Worm (Caenorhabditis elegans) whole organism, mixed stage, embryonic: ENCODE results near the gene fipp-1.

ENCODE experiments used
- M03D4.4 ChIP-seq: sonication (generic microtip); optimal IDR thresholded peaks from 2 replicates; lab custom pipeline; 2017; ENCODE audit warnings: mild to moderate bottlenecking, missing genetic modification characterization, missing compliant biosample characterization
- bed-3 ChIP-seq: fragments of 200-800 bp; sonication (Bioruptor generic); optimal IDR thresholded peaks from 3 replicates; lab custom pipeline; 2018; ENCODE audit warnings: mild to moderate bottlenecking, missing genetic modification characterization, moderate library complexity, missing compliant biosample characterization
- ceh-43 ChIP-seq: fragments of 200-800 bp; sonication (Bioruptor generic); optimal IDR thresholded peaks from 2 replicates; lab custom pipeline; 2018; ENCODE audit warnings: mild to moderate bottlenecking, missing genetic modification characterization, moderate library complexity, missing compliant biosample characterization
- ceh-83 ChIP-seq: fragments of 200-800 bp; sonication (Bioruptor generic); optimal IDR thresholded peaks from 2 replicates; lab custom pipeline; 2018; ENCODE audit warnings: mild to moderate bottlenecking, missing genetic modification characterization, missing compliant biosample characterization
- ces-1 ChIP-seq: fragments of 150-350 bp; optimal IDR thresholded peaks from 2 replicates; lab custom pipeline; 2014; ENCODE audit warnings: missing biosample characterization, missing genetic modification reagents, missing genetic modification characterization
- drap-1 ChIP-seq: fragments of 200-800 bp; sonication (Bioruptor generic); optimal IDR thresholded peaks from 3 replicates; lab custom pipeline; 2018; ENCODE audit warnings: mild to moderate bottlenecking, missing genetic modification characterization, missing compliant biosample characterization
- elt-1 ChIP-seq: sonication (generic microtip); optimal IDR thresholded peaks from 2 replicates; lab custom pipeline; 2017; ENCODE audit warnings: missing genetic modification characterization, mild to moderate bottlenecking, missing compliant biosample characterization, antibody characterized with exemption, moderate library complexity, borderline replicate concordance; ENCODE audit not compliant: insufficient read depth
- elt-3 ChIP-seq: fragments of 150-350 bp; optimal IDR thresholded peaks from 2 replicates; lab custom pipeline; 2014; ENCODE audit warnings: missing biosample characterization, missing genetic modification characterization
- flh-1 ChIP-seq: fragments of 200-800 bp; sonication (Bioruptor generic); optimal IDR thresholded peaks from 2 replicates; lab custom pipeline; 2018; ENCODE audit warnings: mild to moderate bottlenecking, missing genetic modification characterization, moderate library complexity, missing compliant biosample characterization
- ham-2 ChIP-seq: fragments of 200-800 bp; sonication (Bioruptor generic); optimal IDR thresholded peaks from 2 replicates; lab custom pipeline; 2018; ENCODE audit warnings: mild to moderate bottlenecking, missing genetic modification characterization, missing compliant biosample characterization
- hlh-1 ChIP-seq: fragments of 150-350 bp; optimal IDR thresholded peaks from 2 replicates; lab custom pipeline; 2014; ENCODE audit warnings: missing biosample characterization, missing genetic modification reagents, missing genetic modification characterization
- lsy-2 ChIP-seq: fragments of 150-350 bp; optimal IDR thresholded peaks from 2 replicates; lab custom pipeline; 2014; ENCODE audit warnings: missing biosample characterization, missing genetic modification characterization
- mab-5 ChIP-seq: fragments of 150-350 bp; optimal IDR thresholded peaks from 2 replicates; lab custom pipeline; 2014; ENCODE audit warnings: missing biosample characterization, missing genetic modification characterization
- mep-1 ChIP-seq: fragments of 150-350 bp; optimal IDR thresholded peaks from 2 replicates; lab custom pipeline; 2017; ENCODE audit warnings: missing biosample characterization, missing genetic modification reagents, missing genetic modification characterization, inconsistent platforms
- mls-2 ChIP-seq: sonication (generic microtip); optimal IDR thresholded peaks from 2 replicates; lab custom pipeline; 2016; ENCODE audit warnings: mild to moderate bottlenecking, missing genetic modification characterization, moderate library complexity, missing compliant biosample characterization
- nhr-12 ChIP-seq: fragments of 150-350 bp; optimal IDR thresholded peaks from 2 replicates; lab custom pipeline; 2014; ENCODE audit warnings: missing biosample characterization, missing genetic modification characterization
- nhr-237 ChIP-seq: fragments of 150-350 bp; optimal IDR thresholded peaks from 2 replicates; lab custom pipeline; 2014; ENCODE audit warnings: missing biosample characterization, missing genetic modification characterization
- nhr-28 ChIP-seq: fragments of 150-350 bp; optimal IDR thresholded peaks from 2 replicates; lab custom pipeline; 2014; ENCODE audit warnings: missing biosample characterization, missing genetic modification characterization
- nhr-76 ChIP-seq: sonication (generic microtip); optimal IDR thresholded peaks from 2 replicates; lab custom pipeline; 2017; ENCODE audit warnings: missing biosample characterization, missing genetic modification characterization
- pha-4 ChIP-seq: fragments of 150-350 bp; optimal IDR thresholded peaks from 2 replicates; lab custom pipeline; 2018; ENCODE audit warnings: missing biosample characterization, missing genetic modification reagents, missing genetic modification characterization
- snpc-4 ChIP-seq: fragments of 150-350 bp; optimal IDR thresholded peaks from 2 replicates; lab custom pipeline; 2014; ENCODE audit warnings: missing biosample characterization, missing genetic modification characterization
- sptf-1 ChIP-seq: sonication (generic microtip); optimal IDR thresholded peaks from 2 replicates; lab custom pipeline; 2017; ENCODE audit warnings: mild to moderate bottlenecking, missing genetic modification characterization, moderate library complexity, missing compliant biosample characterization
- tbx-8 ChIP-seq: fragments of 200-800 bp; sonication (Bioruptor generic); optimal IDR thresholded peaks from 2 replicates; lab custom pipeline; 2018; ENCODE audit warnings: mild to moderate bottlenecking, missing genetic modification characterization, moderate library complexity, missing compliant biosample characterization
- unc-120 ChIP-seq: sonication (generic microtip); optimal IDR thresholded peaks from 2 replicates; lab custom pipeline; 2017; ENCODE audit warnings: missing genetic modification characterization, missing compliant biosample characterization; ENCODE audit not compliant: poor library complexity, severe bottlenecking
- unc-39 ChIP-seq: fragments of 150-350 bp; optimal IDR thresholded peaks from 2 replicates; lab custom pipeline; 2014; ENCODE audit warnings: missing biosample characterization, missing genetic modification characterization
- unc-62 ChIP-seq: fragments of 150-350 bp; optimal IDR thresholded peaks from 2 replicates; lab custom pipeline; 2014; ENCODE audit warnings: missing biosample characterization, missing genetic modification reagents, missing genetic modification characterization
- zip-8 ChIP-seq: fragments of 150-350 bp; optimal IDR thresholded peaks from 2 replicates; lab custom pipeline; 2014; ENCODE audit warnings: missing biosample characterization, missing genetic modification characterization
- ztf-11 ChIP-seq: fragments of 150-350 bp; optimal IDR thresholded peaks from 2 replicates; lab custom pipeline; 2014; ENCODE audit warnings: missing biosample characterization, missing genetic modification characterization

Gene fipp-1

ce11 chrV:4371309-4371933, at the start of gene fipp-1, which contains the start of gene gmpr-1:
fipp-1 (plus strand) TSS chrV:4371807.
gmpr-1 (minus strand) TSS chrV:4371383.
- TF ChIP-seq hlh-1 (tag; lab: Kevin White, UChicago): no peak
- TF ChIP-seq nhr-12 (tag; lab: Kevin White, UChicago): no peak
- peak; percentile 0 for TF ChIP-seq zip-8
- TF ChIP-seq pha-4: peak; percentile 42
- peak; percentile 54 for TF ChIP-seq mep-1
- TF ChIP-seq lsy-2 (tag; lab: Kevin White, UChicago): peak; percentile 15
- TF ChIP-seq ces-1: peak; percentile 46

- TF ChIP-seq nhr-28 (tag; lab: Kevin White, UChicago) (no peak), elt-1 (tag; lab: Kevin White, UChicago) (no peak), M03D4.4 (tag; lab: Kevin White, UChicago) (no peak), elt-3 (tag; lab: Kevin White, UChicago) (no peak), unc-62 (no peak), ztf-11 (tag; lab: Kevin White, UChicago) (no peak), ceh-83 (GFP tag; lab: Kevin White, UChicago) (no peak), ces-1 (no peak), drap-1 (no peak), nhr-76 (tag; lab: Kevin White, UChicago) (no peak), snpc-4 (tag; lab: Kevin White, UChicago) (no peak), tbx-8 (GFP tag; lab: Kevin White, UChicago) (no peak), flh-1 (GFP tag; lab: Kevin White, UChicago) (no peak), pha-4 (no peak), nhr-12 (tag; lab: Kevin White, UChicago) (no peak), bed-3 (GFP tag; lab: Kevin White, UChicago) (no peak), ceh-43 (GFP tag; lab: Kevin White, UChicago) (no peak)
Observed at ce11 chrV:4322706-4323105, 48.9 kb upstream of the fipp-1 start, which contains the start of gene R02D1.2. R02D1.2 (minus strand) TSS chrV:4322806.

DNA sequence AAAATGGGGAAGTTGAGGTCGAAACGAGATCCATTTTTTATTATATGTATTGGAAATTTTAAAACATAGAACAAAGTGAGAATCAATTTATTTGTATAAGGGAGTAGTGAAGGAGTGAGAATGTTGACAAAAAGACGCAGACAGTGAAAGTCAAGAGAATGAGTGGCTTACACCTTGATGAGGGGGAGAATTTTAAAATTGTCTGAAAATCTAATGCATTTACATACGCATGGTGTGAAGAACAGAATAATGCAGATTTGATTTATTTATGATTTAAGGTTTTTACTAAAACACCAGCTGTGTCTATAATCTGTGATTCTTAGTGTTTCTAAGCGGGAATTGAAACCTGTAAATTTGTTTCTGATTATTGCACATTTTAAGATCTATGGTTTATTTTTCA, 46.2 kb upstream of the fipp-1 start, which contains the start of gene nhr-125:
TSS of gene nhr-125 (minus strand) at position 101 of the 400 bp plus-strand sequence.
- TF ChIP-seq ham-2 (GFP tag; lab: Kevin White, UChicago) (no peak), nhr-237 (no peak), pha-4 (no peak), mep-1 (no peak), ztf-11 (tag; lab: Kevin White, UChicago) (no peak), mab-5 (tag; lab: Kevin White, UChicago) (no peak), elt-3 (tag; lab: Kevin White, UChicago) (no peak), hlh-1 (tag; lab: Kevin White, UChicago) (no peak), snpc-4 (tag; lab: Kevin White, UChicago) (no peak)
- TF ChIP-seq, all 35 proteins: peak for 0

DNA sequence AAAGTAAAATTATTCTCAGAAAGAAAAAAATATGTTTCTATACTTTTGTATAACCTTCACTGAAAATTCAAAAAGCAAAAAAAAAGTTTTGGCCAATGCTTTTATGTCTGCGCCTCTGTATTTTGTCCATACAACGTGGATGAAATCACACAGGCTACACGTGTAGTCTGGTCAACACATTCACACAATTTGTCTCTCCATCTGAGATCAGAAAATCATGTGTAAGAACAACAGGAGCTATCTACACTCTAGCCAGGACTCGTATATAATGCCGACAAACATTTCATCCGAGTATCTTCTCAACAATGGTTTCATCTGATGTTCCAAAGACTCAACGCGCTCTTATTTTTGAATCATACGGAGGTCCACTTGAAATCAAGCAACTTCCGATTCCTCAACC, 44.8 kb upstream of the fipp-1 start, which contains the start of gene D2063.1:
TSS of gene D2063.1 (plus strand) at position 281 of the 400 bp plus-strand sequence.
- TF ChIP-seq tbx-8 (GFP tag; lab: Kevin White, UChicago) (no peak), hlh-1 (tag; lab: Kevin White, UChicago) (peak; percentile 61), flh-1 (GFP tag; lab: Kevin White, UChicago) (no peak)

- TF ChIP-seq ceh-83 (GFP tag; lab: Kevin White, UChicago) (no peak), zip-8 (peak; percentile 95), nhr-12 (tag; lab: Kevin White, UChicago) (no peak), mls-2 (tag; lab: Kevin White, UChicago) (no peak), nhr-237 (no peak), flh-1 (GFP tag; lab: Kevin White, UChicago) (no peak)
Observed at ce11 chrV:4330820-4331219, 40.8 kb upstream of the fipp-1 start.

DNA sequence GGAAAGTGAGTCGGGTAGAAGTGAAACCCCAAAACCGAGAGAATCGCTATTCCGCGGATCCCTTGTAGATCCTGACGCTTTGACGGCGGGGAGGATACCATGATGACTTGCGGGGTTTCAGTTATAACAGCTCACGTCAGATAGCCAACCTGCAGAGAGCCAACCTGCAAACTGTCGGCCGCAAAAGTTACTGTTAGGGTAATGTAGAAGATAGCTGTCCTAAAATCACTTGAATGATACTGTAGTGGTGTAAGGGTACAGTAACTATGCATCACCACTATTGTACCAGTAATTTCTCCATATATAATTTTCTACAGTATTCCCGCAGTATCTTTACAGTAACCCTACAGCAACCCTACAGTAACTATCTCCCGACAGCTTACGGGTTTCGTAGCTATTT, 39.2 kb upstream of the fipp-1 start, which contains the start of gene oac-12:
TSS of gene oac-12 (minus strand) at position 101 of the 400 bp plus-strand sequence.
- TF ChIP-seq mep-1 (no peak), ham-2 (GFP tag; lab: Kevin White, UChicago) (no peak), elt-1 (tag; lab: Kevin White, UChicago) (no peak), zip-8 (no peak), tbx-8 (GFP tag; lab: Kevin White, UChicago) (no peak), elt-3 (tag; lab: Kevin White, UChicago) (no peak), unc-39 (no peak), hlh-1 (tag; lab: Kevin White, UChicago) (no peak), ztf-11 (tag; lab: Kevin White, UChicago) (no peak), sptf-1 (tag; lab: Kevin White, UChicago) (no peak), unc-120 (tag; lab: Kevin White, UChicago) (no peak), ceh-43 (GFP tag; lab: Kevin White, UChicago) (no peak), nhr-12 (tag; lab: Kevin White, UChicago) (no peak), snpc-4 (tag; lab: Kevin White, UChicago) (no peak)
